Fruit fly (Drosophila melanogaster) whole organism, embryonic: ENCODE measurements around the gene Hel25E.

Source experiments
- Atf6 ChIP-seq: fragments of 200-800 bp; sonication (Bioruptor generic); IDR thresholded peaks from 2 replicates; pipeline ENCODE4 v1.3.6; 2022; ENCODE audit warnings: missing biosample characterization, missing genetic modification characterization
- CG10565 ChIP-seq: fragments of 200-800 bp; sonication (Bioruptor generic); optimal IDR thresholded peaks from 3 replicates; lab custom pipeline; 2016; ENCODE audit warnings: missing biosample characterization, mild to moderate bottlenecking, missing genetic modification characterization
- CG11085 ChIP-seq: fragments of 200-800 bp; sonication (Bioruptor generic); IDR thresholded peaks from 2 replicates; pipeline ENCODE4 v1.3.6; 2022; ENCODE audit warnings: missing biosample characterization, missing genetic modification characterization
- CG12942 ChIP-seq: fragments of 200-800 bp; sonication (Bioruptor generic); optimal IDR thresholded peaks from 3 replicates; lab custom pipeline; 2016; ENCODE audit warnings: missing biosample characterization, missing genetic modification characterization
- CG13296 ChIP-seq: fragments of 200-800 bp; sonication (Bioruptor generic); optimal IDR thresholded peaks from 3 replicates; lab custom pipeline; 2018; ENCODE audit warnings: missing biosample characterization, mild to moderate bottlenecking, missing genetic modification characterization
- CG13424 ChIP-seq: fragments of 200-800 bp; sonication (Bioruptor generic); optimal IDR thresholded peaks from 2 replicates; lab custom pipeline; 2019; ENCODE audit warnings: missing biosample characterization, mild to moderate bottlenecking, missing genetic modification characterization, moderate library complexity
- CG14667 ChIP-seq: fragments of 200-800 bp; sonication (Bioruptor generic); IDR thresholded peaks from 2 replicates; pipeline ENCODE4 v1.3.6; 2022; ENCODE audit warnings: missing biosample characterization, missing genetic modification characterization
- CG17359 ChIP-seq: fragments of 200-800 bp; sonication (Bioruptor generic); optimal IDR thresholded peaks from 3 replicates; lab custom pipeline; 2018; ENCODE audit warnings: missing biosample characterization, mild to moderate bottlenecking, missing genetic modification characterization, moderate library complexity
- CG17568 ChIP-seq: fragments of 200-800 bp; sonication (Bioruptor generic); optimal IDR thresholded peaks from 2 replicates; lab custom pipeline; 2018; ENCODE audit warnings: missing biosample characterization, mild to moderate bottlenecking, missing genetic modification characterization, moderate library complexity
- CG17612 ChIP-seq: fragments of 200-800 bp; sonication (Bioruptor generic); IDR thresholded peaks from 2 replicates; pipeline ENCODE4 v1.3.6; 2022; ENCODE audit warnings: missing biosample characterization, missing genetic modification characterization
- CG18011 ChIP-seq: fragments of 200-800 bp; sonication (Bioruptor generic); optimal IDR thresholded peaks from 2 replicates; lab custom pipeline; 2017; ENCODE audit warnings: missing biosample characterization, missing genetic modification characterization, mild to moderate bottlenecking, moderate library complexity, missing genotype
- CG18476 ChIP-seq: fragments of 200-800 bp; sonication (Bioruptor generic); optimal IDR thresholded peaks from 2 replicates; lab custom pipeline; 2016; ENCODE audit warnings: missing biosample characterization, mild to moderate bottlenecking, missing genetic modification characterization
- CG2116 ChIP-seq: fragments of 200-800 bp; sonication (Bioruptor generic); optimal IDR thresholded peaks from 3 replicates; lab custom pipeline; 2018; ENCODE audit warnings: missing biosample characterization, mild to moderate bottlenecking, missing genetic modification characterization
- CG2875 ChIP-seq: fragments of 200-800 bp; sonication (Bioruptor generic); optimal IDR thresholded peaks from 2 replicates; lab custom pipeline; 2017; ENCODE audit warnings: missing biosample characterization, mild to moderate bottlenecking, missing genetic modification characterization, missing genetic modification reagents
- CG32772 ChIP-seq: fragments of 200-800 bp; sonication (Bioruptor generic); IDR thresholded peaks from 2 replicates; pipeline ENCODE4 v1.3.6; 2022; ENCODE audit warnings: missing biosample characterization, missing genetic modification characterization
- CG3281 ChIP-seq: fragments of 200-800 bp; sonication (Bioruptor generic); optimal IDR thresholded peaks from 3 replicates; lab custom pipeline; 2017; ENCODE audit warnings: missing biosample characterization, mild to moderate bottlenecking, missing genetic modification characterization
- CG34224 ChIP-seq: fragments of 200-800 bp; sonication (Bioruptor generic); IDR thresholded peaks from 3 replicates; pipeline ENCODE4 v1.3.6; 2022; ENCODE audit warnings: missing biosample characterization, missing genetic modification characterization; ENCODE audit not compliant: partially characterized antibody
- CG3838 ChIP-seq: fragments of 200-800 bp; sonication (Bioruptor generic); optimal IDR thresholded peaks from 3 replicates; lab custom pipeline; 2016; ENCODE audit warnings: missing biosample characterization, missing genetic modification characterization
- CG4360 ChIP-seq: fragments of 200-800 bp; sonication (Bioruptor generic); IDR thresholded peaks from 2 replicates; pipeline ENCODE4 v1.3.6; 2022; ENCODE audit warnings: missing biosample characterization, missing genetic modification characterization
- CG6654 ChIP-seq: fragments of 200-800 bp; sonication (Bioruptor generic); optimal IDR thresholded peaks from 2 replicates; lab custom pipeline; 2017; ENCODE audit warnings: missing biosample characterization, mild to moderate bottlenecking, missing genetic modification characterization
- CG6683 ChIP-seq: fragments of 200-800 bp; sonication (Bioruptor generic); optimal IDR thresholded peaks from 2 replicates; lab custom pipeline; 2017; ENCODE audit warnings: missing biosample characterization, mild to moderate bottlenecking, missing genetic modification characterization, missing genetic modification reagents
- CG6813 ChIP-seq: fragments of 200-800 bp; sonication (Bioruptor generic); optimal IDR thresholded peaks from 2 replicates; lab custom pipeline; 2017; ENCODE audit warnings: missing biosample characterization, missing genetic modification characterization, mild to moderate bottlenecking, moderate library complexity, missing genetic modification reagents
- CG7987 ChIP-seq: fragments of 200-800 bp; sonication (Bioruptor generic); optimal IDR thresholded peaks from 2 replicates; lab custom pipeline; 2018; ENCODE audit warnings: missing biosample characterization, mild to moderate bottlenecking, missing genetic modification characterization, moderate library complexity
- CG9609 ChIP-seq: fragments of 200-800 bp; sonication (Bioruptor generic); optimal IDR thresholded peaks from 3 replicates; lab custom pipeline; 2016; ENCODE audit warnings: missing biosample characterization, missing genetic modification characterization
- Drgx ChIP-seq: fragments of 200-800 bp; sonication (Bioruptor generic); IDR thresholded peaks from 2 replicates; pipeline ENCODE4 v1.3.6; 2022; ENCODE audit warnings: missing biosample characterization, missing genetic modification characterization
- Fer1 ChIP-seq: fragments of 200-800 bp; sonication (Bioruptor generic); optimal IDR thresholded peaks from 2 replicates; lab custom pipeline; 2017; ENCODE audit warnings: missing biosample characterization, mild to moderate bottlenecking, missing genetic modification characterization
- Gug ChIP-seq: fragments of 200-800 bp; sonication (Bioruptor generic); IDR thresholded peaks from 4 replicates; pipeline ENCODE4 v1.3.6; 2022; ENCODE audit warnings: missing biosample characterization, missing genetic modification characterization
- Hr39 ChIP-seq: fragments of >200 bp; optimal IDR thresholded peaks from 2 replicates; lab custom pipeline; 2017
- Oli ChIP-seq: fragments of 200-800 bp; sonication (Bioruptor generic); optimal IDR thresholded peaks from 2 replicates; lab custom pipeline; 2018; ENCODE audit warnings: missing biosample characterization, mild to moderate bottlenecking, missing genetic modification characterization, moderate library complexity
- Side ChIP-seq: fragments of 200-800 bp; sonication (Bioruptor generic); optimal IDR thresholded peaks from 2 replicates; lab custom pipeline; 2016; ENCODE audit warnings: missing biosample characterization, missing genetic modification characterization
- Spps ChIP-seq: fragments of 200-800 bp; sonication (Bioruptor generic); optimal IDR thresholded peaks from 2 replicates; lab custom pipeline; 2018; ENCODE audit warnings: missing biosample characterization, mild to moderate bottlenecking, missing genetic modification characterization
- TFAM ChIP-seq: fragments of 200-800 bp; sonication (Bioruptor generic); optimal IDR thresholded peaks from 2 replicates; lab custom pipeline; 2017; ENCODE audit warnings: missing biosample characterization, missing genetic modification characterization, inconsistent platforms
- YL-1 ChIP-seq: fragments of 200-800 bp; sonication (Bioruptor generic); optimal IDR thresholded peaks from 3 replicates; lab custom pipeline; 2017; ENCODE audit warnings: missing biosample characterization, mild to moderate bottlenecking, missing genetic modification characterization
- ash1 ChIP-seq: fragments of 200-800 bp; sonication (Bioruptor generic); optimal IDR thresholded peaks from 2 replicates; lab custom pipeline; 2018; ENCODE audit warnings: missing biosample characterization, mild to moderate bottlenecking, missing genetic modification characterization
- ato ChIP-seq: fragments of 200-800 bp; sonication (Bioruptor generic); IDR thresholded peaks from 2 replicates; pipeline ENCODE4 v1.3.6; 2022; ENCODE audit warnings: missing biosample characterization, missing genetic modification characterization; ENCODE audit not compliant: partially characterized antibody
- crol ChIP-seq: fragments of 200-800 bp; sonication (Bioruptor generic); IDR thresholded peaks from 2 replicates; pipeline ENCODE4 v1.3.6; 2022; ENCODE audit warnings: missing biosample characterization, missing genetic modification characterization
- dan ChIP-seq: fragments of 200-800 bp; sonication (Bioruptor generic); IDR thresholded peaks from 2 replicates; pipeline ENCODE4 v1.3.6; 2022; ENCODE audit warnings: missing biosample characterization, missing genetic modification characterization
- dm ChIP-seq: fragments of 200-800 bp; sonication (Bioruptor generic); optimal IDR thresholded peaks from 3 replicates; lab custom pipeline; 2016; ENCODE audit warnings: missing biosample characterization, missing genetic modification characterization
- dpn ChIP-seq, 2 experiments: fragments of 200-800 bp; sonication (Bioruptor generic); optimal IDR thresholded peaks; 3 replicates each; lab custom pipeline; 2016; ENCODE audit warnings: missing biosample characterization in 2 of 2, missing genetic modification characterization in 2 of 2
- fd96Cb ChIP-seq: fragments of 200-800 bp; sonication (Bioruptor generic); optimal IDR thresholded peaks from 2 replicates; lab custom pipeline; 2018; ENCODE audit warnings: missing biosample characterization, mild to moderate bottlenecking, missing genetic modification characterization, moderate library complexity
- gcm ChIP-seq: fragments of 200-800 bp; sonication (Bioruptor generic); optimal IDR thresholded peaks from 2 replicates; lab custom pipeline; 2019; ENCODE audit warnings: missing biosample characterization, mild to moderate bottlenecking, missing genetic modification characterization, moderate library complexity
- gem ChIP-seq: fragments of 200-800 bp; sonication (Bioruptor generic); optimal IDR thresholded peaks from 2 replicates; lab custom pipeline; 2019; ENCODE audit warnings: missing biosample characterization, mild to moderate bottlenecking, missing genetic modification characterization, moderate library complexity
- grn ChIP-seq: fragments of 200-800 bp; sonication (Bioruptor generic); optimal IDR thresholded peaks from 3 replicates; lab custom pipeline; 2017; ENCODE audit warnings: missing biosample characterization, missing genetic modification characterization
- hb ChIP-seq: fragments of 200-800 bp; sonication (Bioruptor generic); IDR thresholded peaks from 3 replicates; pipeline ENCODE4 v1.3.6; 2022; ENCODE audit warnings: missing biosample characterization, missing genetic modification characterization; ENCODE audit not compliant: partially characterized antibody
- kay ChIP-seq: fragments of 200-800 bp; sonication (Bioruptor generic); optimal IDR thresholded peaks from 2 replicates; lab custom pipeline; 2016; ENCODE audit warnings: missing biosample characterization, missing genetic modification characterization
- lola ChIP-seq, 3 experiments: fragments of >200 bp in 2 of 3; fragments of 200-800 bp in 1 of 3; sonication (Bioruptor generic) in 1 of 3; optimal IDR thresholded peaks; 2 replicates each; lab custom pipeline; 2017 to 2019; ENCODE audit warnings: missing biosample characterization in 3 of 3, missing genetic modification characterization in 3 of 3, mild to moderate bottlenecking in 1 of 3, moderate library complexity in 1 of 3
- slbo ChIP-seq: fragments of 200-800 bp; sonication (Bioruptor generic); IDR thresholded peaks from 2 replicates; pipeline ENCODE4 v1.3.6; 2022; ENCODE audit warnings: missing biosample characterization, missing genetic modification characterization
- tin ChIP-seq: fragments of 200-800 bp; sonication (Bioruptor generic); optimal IDR thresholded peaks from 3 replicates; lab custom pipeline; 2016; ENCODE audit warnings: missing biosample characterization, missing genetic modification characterization
- vfl ChIP-seq: fragments of 200-800 bp; sonication (Bioruptor generic); optimal IDR thresholded peaks from 2 replicates; lab custom pipeline; 2016; ENCODE audit warnings: missing biosample characterization, missing genetic modification characterization

Gene Hel25E

dm6 chr2L:5523848-5524473 lies 18.2 kb downstream of the Hel25E start, which contains the start of the genes Vps52 and Elp4 (continued):
- TF ChIP-seq YL-1 (GFP tag; lab: Kevin White, UChicago) (peak; percentile 20), CG34224 (peak; percentile 68), dpn (GFP tag; optimal IDR thresholded peaks at IDR 0.05; lab: Kevin White, UChicago) (peak; percentile 65 to 74), Side (GFP tag; lab: Kevin White, UChicago) (peak; percentile 14), CG6813 (GFP tag; lab: Kevin White, UChicago) (no peak), Drgx (GFP tag; lab: Robert Waterston, UW) (peak; percentile 57; the same call in 1 of the 2 replicates), CG4360 (GFP tag; lab: Robert Waterston, UW) (no peak), Fer1 (GFP tag; lab: Kevin White, UChicago) (peak; percentile 74), CG12942 (GFP tag; lab: Kevin White, UChicago) (peak; percentile 71), CG9609 (GFP tag; lab: Kevin White, UChicago) (peak; percentile 50), CG18011 (GFP tag; lab: Kevin White, UChicago) (peak; percentile 40), CG11085 (GFP tag; lab: Robert Waterston, UW) (peak; percentile 57; the same call in 1 of the 2 replicates), CG3838 (GFP tag; lab: Kevin White, UChicago) (peak; percentile 25), Spps (tag; lab: Kevin White, UChicago) (peak; percentile 50), Atf6 (GFP tag; lab: Robert Waterston, UW) (peak; percentile 75), CG14667 (GFP tag; lab: Robert Waterston, UW) (peak; percentile 28; the same call in 1 of the 2 replicates), CG7987 (GFP tag; lab: Kevin White, UChicago) (peak; percentile 33), hb (GFP tag; lab: Robert Waterston, UW) (peak; percentile 83), CG3281 (GFP tag; lab: Kevin White, UChicago) (peak; percentile 78), dan (no peak), gcm (GFP tag; lab: Kevin White, UChicago) (peak; percentile 63), CG32772 (peak; percentile 66), CG2875 (peak; percentile 16), Gug (GFP tag; lab: Robert Waterston, UW) (no peak), kay (GFP tag; lab: Kevin White, UChicago) (peak; percentile 73), Hr39 (lab: Kevin White, UChicago) (no peak), Oli (peak; percentile 70), gem (tag; lab: Kevin White, UChicago) (peak; percentile 88), fd96Cb (tag; lab: Kevin White, UChicago) (peak; percentile 73), CG13296 (peak; percentile 79), ash1 (no peak), CG6654 (peak; percentile 29), lola (GFP tag; optimal IDR thresholded peaks at IDR 0.05; lab: Kevin White, UChicago) (peak in 1 of 3 experiments; percentile 81), TFAM (GFP tag; lab: Kevin White, UChicago) (no peak), CG18476 (no peak), crol (no peak), tin (GFP tag; lab: Kevin White, UChicago) (peak; percentile 81), CG13424 (peak; percentile 83), CG2116 (GFP tag; lab: Kevin White, UChicago) (peak; percentile 86), CG10565 (no peak), CG17568 (GFP tag; lab: Kevin White, UChicago) (no peak), grn (GFP tag; lab: Kevin White, UChicago) (no peak), CG17612 (0 out of 2 replicates have a peak, but pooled peaks have one; percentile 42), ato (peak; percentile 37; the same call in 1 of the 2 replicates), slbo (GFP tag; lab: Robert Waterston, UW) (peak; percentile 74), CG17359 (tag; lab: Kevin White, UChicago) (peak; percentile 75), dm (peak; percentile 43), CG6683 (GFP tag; lab: Kevin White, UChicago) (peak; percentile 54), vfl (GFP tag; lab: Kevin White, UChicago) (peak; percentile 37)
